Worm (Caenorhabditis elegans): Measurements from ENCODE around the gene selt-1.2.

ce11 chrV:10719019-10719832 lies 27.9 kb downstream of the selt-1.2 start:
- TF ChIP-seq lin-11 (tag; optimal IDR thresholded peaks at IDR 0.05) (no peak), unc-42 (tag; optimal IDR thresholded peaks at IDR 0.05) (no peak), K09A11.1 (tag; optimal IDR thresholded peaks at IDR 0.05; ENCODE audit: insufficient read depth) (peak; percentile 26), Y22D7AL.16 (tag; optimal IDR thresholded peaks at IDR 0.05) (no peak), nfya-1 (tag; optimal IDR thresholded peaks at IDR 0.05) (no peak), hlh-13 (GFP tag; optimal IDR thresholded peaks at IDR 0.05) (no peak), ceh-31 (tag; optimal IDR thresholded peaks at IDR 0.05) (no peak), pag-3 (tag; optimal IDR thresholded peaks at IDR 0.05; ENCODE audit: borderline replicate concordance) (no peak), fax-1 (tag; optimal IDR thresholded peaks at IDR 0.05) (no peak), ttx-3 (tag; optimal IDR thresholded peaks at IDR 0.05) (no peak), pqm-1 (tag; optimal IDR thresholded peaks at IDR 0.05) (no peak)

All from whole organism, late embryonic.